Fruit fly (Drosophila melanogaster): ENCODE data around the gene vanin-like.

Gene vanin-like

dm6 chrX:6202509-6202979, at the start of gene vanin-like:
Gene vanin-like (minus strand): TSS chrX:6202559.
- TF ChIP-seq usp (GFP tag; optimal IDR thresholded peaks at IDR 0.05) = no peak
- no peak for TF ChIP-seq psq (optimal IDR thresholded peaks at IDR 0.05)
- TF ChIP-seq EcR (GFP tag; optimal IDR thresholded peaks at IDR 0.05) = no peak
- TF ChIP-seq Dll (optimal IDR thresholded peaks at IDR 0.05) = no peak
- TF ChIP-seq CG8478 (optimal IDR thresholded peaks at IDR 0.05) = no peak
- TF ChIP-seq pan (optimal IDR thresholded peaks at IDR 0.05) = no peak

DNA sequence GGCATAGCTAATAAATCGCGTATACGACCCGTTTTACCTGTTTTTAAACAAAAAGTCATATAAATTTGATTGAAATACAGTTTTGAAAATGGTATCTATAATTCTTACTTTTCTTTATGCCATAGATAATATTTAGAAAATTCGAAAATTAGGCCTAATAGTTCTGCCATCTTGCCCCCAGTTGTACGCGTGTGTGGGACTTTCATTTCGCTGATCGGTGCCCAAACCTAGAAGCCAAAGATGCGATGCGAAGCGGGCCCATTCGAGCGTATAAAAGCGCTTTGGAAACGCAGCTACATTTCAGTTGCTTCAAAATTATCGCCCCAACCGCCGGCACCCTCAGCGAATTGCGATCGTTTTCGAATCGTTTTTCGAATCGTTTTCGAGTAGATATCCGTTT, 34.7 kb upstream of the vanin-like start, which contains the start of gene CG14445:
CG14445 (plus strand) TSS at position 301 of the 400 bp plus-strand sequence.
- TF ChIP-seq Dll (optimal IDR thresholded peaks at IDR 0.05) (no peak), usp (GFP tag; optimal IDR thresholded peaks at IDR 0.05) (no peak), EcR (GFP tag; optimal IDR thresholded peaks at IDR 0.05) (no peak), CG8478 (optimal IDR thresholded peaks at IDR 0.05) (no peak), psq (optimal IDR thresholded peaks at IDR 0.05) (no peak), pan (optimal IDR thresholded peaks at IDR 0.05) (no peak)

DNA sequence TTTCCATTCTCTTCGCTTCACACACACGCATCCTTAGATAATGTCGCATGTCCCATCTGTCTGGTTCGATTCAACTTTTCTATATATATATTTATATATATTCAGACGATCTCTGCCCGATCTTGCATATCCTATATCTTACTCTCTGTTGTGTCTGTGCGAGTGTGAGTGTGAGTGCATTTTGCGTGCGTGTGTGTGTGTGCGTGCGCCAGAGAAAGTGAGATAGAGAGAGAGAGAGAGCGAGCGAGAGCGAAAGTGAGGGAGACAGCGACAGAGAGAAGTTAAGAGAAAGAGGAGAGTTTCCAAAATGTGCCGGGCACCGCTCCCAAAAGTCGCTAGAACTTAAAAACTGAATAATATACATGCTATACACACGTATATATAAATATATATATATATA, 29.4 kb upstream of the vanin-like start:
- TF ChIP-seq psq (optimal IDR thresholded peaks at IDR 0.05) (no peak), EcR (GFP tag; optimal IDR thresholded peaks at IDR 0.05) (no peak), Dll (optimal IDR thresholded peaks at IDR 0.05) (no peak), pan (optimal IDR thresholded peaks at IDR 0.05) (no peak), CG8478 (optimal IDR thresholded peaks at IDR 0.05) (no peak), usp (GFP tag; optimal IDR thresholded peaks at IDR 0.05) (no peak)

dm6 chrX:6225472-6226049, 23.2 kb upstream of the vanin-like start, which contains the start of gene dtn:
Gene dtn (plus strand): TSS chrX:6225647.
- TF ChIP-seq psq (optimal IDR thresholded peaks at IDR 0.05) = no peak

DNA sequence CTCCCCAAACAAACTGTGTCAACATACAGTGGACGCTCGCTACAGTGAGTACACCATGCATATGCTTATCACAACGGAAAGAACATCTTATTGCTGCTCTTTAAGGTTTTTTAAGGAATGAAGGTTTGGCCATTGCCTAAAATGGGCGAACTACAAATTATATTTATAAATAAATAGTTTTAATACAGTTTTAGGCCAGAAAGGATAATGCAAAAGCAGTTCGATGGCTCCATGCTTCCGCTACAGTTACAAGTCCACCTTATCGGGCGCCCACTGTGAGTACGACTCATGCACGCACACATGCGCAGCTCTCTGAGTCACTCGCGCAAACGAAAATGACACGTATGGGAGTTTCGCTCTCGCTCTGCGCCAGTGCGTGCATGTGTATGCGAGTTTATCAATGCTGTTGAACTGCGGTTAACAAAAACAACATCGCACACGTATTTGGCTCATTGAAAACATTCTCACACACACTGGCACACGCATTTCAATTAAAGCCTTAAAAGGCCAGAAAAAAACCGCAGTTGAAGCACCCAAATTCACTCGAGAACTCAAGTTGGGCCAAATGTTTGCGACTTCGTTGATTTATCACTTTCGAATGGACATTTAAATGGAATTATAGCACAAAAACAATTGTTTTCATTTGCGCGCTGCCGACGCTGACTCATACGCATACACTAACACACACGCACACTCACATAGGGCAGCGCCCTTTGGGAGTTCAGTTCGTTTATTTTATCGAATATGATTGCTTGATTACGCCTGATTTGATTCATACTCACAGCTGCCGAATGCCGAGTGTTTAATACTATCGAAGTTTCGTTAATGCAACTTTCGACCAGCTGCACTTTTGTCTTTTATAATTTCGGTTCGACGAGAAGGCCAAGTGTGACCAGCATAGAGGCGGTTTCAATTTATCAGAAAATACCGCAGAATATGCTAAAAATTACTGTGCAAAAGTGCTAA, 22.1 kb upstream of the vanin-like start, which contains the start of gene sqh:
sqh (minus strand) TSS at position 916 of the 966 bp plus-strand sequence.
- TF ChIP-seq Dll (optimal IDR thresholded peaks at IDR 0.05) (no peak), usp (GFP tag; optimal IDR thresholded peaks at IDR 0.05) (no peak), pan (optimal IDR thresholded peaks at IDR 0.05) (peak; percentile 22), CG8478 (optimal IDR thresholded peaks at IDR 0.05) (no peak), psq (optimal IDR thresholded peaks at IDR 0.05) (no peak)

dm6 chrX:6219845-6220345, 17.5 kb upstream of the vanin-like start, which contains the start of gene Efr:
Gene Efr (plus strand): TSS chrX:6219957.
- no peak for TF ChIP-seq Dll (optimal IDR thresholded peaks at IDR 0.05)
- no peak for TF ChIP-seq pan (optimal IDR thresholded peaks at IDR 0.05)
- no peak for TF ChIP-seq CG8478 (optimal IDR thresholded peaks at IDR 0.05)
- no peak for TF ChIP-seq EcR (GFP tag; optimal IDR thresholded peaks at IDR 0.05)
- TF ChIP-seq psq (optimal IDR thresholded peaks at IDR 0.05) = no peak
- no peak for TF ChIP-seq usp (GFP tag; optimal IDR thresholded peaks at IDR 0.05)

- TF ChIP-seq pan (optimal IDR thresholded peaks at IDR 0.05) = no peak
- no peak for TF ChIP-seq psq (optimal IDR thresholded peaks at IDR 0.05)
- TF ChIP-seq EcR (GFP tag; optimal IDR thresholded peaks at IDR 0.05) = no peak
- TF ChIP-seq Dll (optimal IDR thresholded peaks at IDR 0.05) = no peak
- TF ChIP-seq CG8478 (optimal IDR thresholded peaks at IDR 0.05) = no peak
- TF ChIP-seq usp (GFP tag; optimal IDR thresholded peaks at IDR 0.05) = no peak
Observed at dm6 chrX:6219227-6219626, 16.9 kb upstream of the vanin-like start, which contains the start of gene Btnd. Gene Btnd (minus strand): TSS chrX:6219327.

DNA sequence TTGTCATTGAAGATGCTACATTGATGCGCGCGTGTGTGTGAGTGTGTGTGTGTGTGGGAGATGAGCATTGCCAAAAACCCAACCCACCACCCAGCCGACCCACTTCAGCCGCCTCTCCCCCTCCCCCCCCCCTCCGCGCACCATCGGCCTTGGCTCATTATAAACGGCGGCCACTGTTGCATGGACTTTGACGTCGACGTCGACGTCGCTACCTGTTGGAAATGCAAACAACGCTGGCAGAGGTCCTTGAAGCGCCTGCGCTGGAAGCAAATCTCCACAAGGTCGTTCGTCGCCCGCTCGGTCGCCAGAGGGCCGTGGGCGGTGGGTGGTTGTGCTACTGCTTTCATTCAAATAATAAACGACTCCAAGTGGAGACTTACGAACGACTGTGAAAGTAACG, 14.3 kb upstream of the vanin-like start:
- TF ChIP-seq Dll (optimal IDR thresholded peaks at IDR 0.05) = no peak
- no peak for TF ChIP-seq EcR (GFP tag; optimal IDR thresholded peaks at IDR 0.05)
- TF ChIP-seq usp (GFP tag; optimal IDR thresholded peaks at IDR 0.05) = no peak

dm6 chrX:6205099-6205498, 2.7 kb upstream of the vanin-like start:
- TF ChIP-seq pan (optimal IDR thresholded peaks at IDR 0.05) (no peak), Dll (optimal IDR thresholded peaks at IDR 0.05) (no peak), psq (optimal IDR thresholded peaks at IDR 0.05) (no peak), CG8478 (optimal IDR thresholded peaks at IDR 0.05) (no peak), usp (GFP tag; optimal IDR thresholded peaks at IDR 0.05) (no peak), EcR (GFP tag; optimal IDR thresholded peaks at IDR 0.05) (no peak)

DNA sequence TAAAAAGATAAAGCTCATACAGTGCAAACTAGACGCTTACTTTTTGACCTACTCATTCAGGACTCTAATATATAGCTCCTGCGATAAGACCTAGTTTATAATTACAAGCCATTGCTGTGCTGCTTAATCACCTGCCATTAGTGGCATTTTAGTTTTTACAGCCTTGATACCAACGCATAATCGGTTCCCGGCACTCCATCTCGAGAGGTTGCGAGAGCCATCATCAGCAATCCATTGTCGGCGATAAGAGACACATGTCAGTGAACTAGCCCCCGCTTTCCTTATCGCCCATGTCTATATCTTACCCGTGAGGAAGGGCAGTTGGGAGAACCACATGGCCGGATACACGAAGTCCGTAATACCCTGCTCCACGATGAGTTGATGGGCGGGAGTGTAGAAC, 900 bp downstream of the vanin-like start:
- TF ChIP-seq Dll (optimal IDR thresholded peaks at IDR 0.05) (no peak), CG8478 (optimal IDR thresholded peaks at IDR 0.05) (no peak), usp (GFP tag; optimal IDR thresholded peaks at IDR 0.05) (no peak), pan (optimal IDR thresholded peaks at IDR 0.05) (no peak), EcR (GFP tag; optimal IDR thresholded peaks at IDR 0.05) (no peak), psq (optimal IDR thresholded peaks at IDR 0.05) (no peak)

dm6 chrX:6199791-6200190, 2.6 kb downstream of the vanin-like start, which contains the start of gene CG43090:
Gene CG43090 (minus strand): TSS chrX:6199891.
- TF ChIP-seq Dll (optimal IDR thresholded peaks at IDR 0.05) = no peak
- no peak for TF ChIP-seq EcR (GFP tag; optimal IDR thresholded peaks at IDR 0.05)
- no peak for TF ChIP-seq usp (GFP tag; optimal IDR thresholded peaks at IDR 0.05)
- TF ChIP-seq CG8478 (optimal IDR thresholded peaks at IDR 0.05) = no peak
- TF ChIP-seq psq (optimal IDR thresholded peaks at IDR 0.05) = no peak
- TF ChIP-seq pan (optimal IDR thresholded peaks at IDR 0.05) = no peak

- no peak for TF ChIP-seq CG8478 (optimal IDR thresholded peaks at IDR 0.05)
- no peak for TF ChIP-seq Dll (optimal IDR thresholded peaks at IDR 0.05)
- TF ChIP-seq psq (optimal IDR thresholded peaks at IDR 0.05) = no peak
- TF ChIP-seq pan (optimal IDR thresholded peaks at IDR 0.05) = no peak
- no peak for TF ChIP-seq usp (GFP tag; optimal IDR thresholded peaks at IDR 0.05)
- TF ChIP-seq EcR (GFP tag; optimal IDR thresholded peaks at IDR 0.05) = no peak
Observed at dm6 chrX:6198554-6198953, 3.8 kb downstream of the vanin-like start, which contains the start of gene CG32751. Gene CG32751 (minus strand): TSS chrX:6198654.

All from whole organism.